Worm (Caenorhabditis elegans): ENCODE measurements around the gene M28.4.
A peak's percentile ranks its signal among the peaks of the same experiment; 100 is the strongest.

Gene M28.4

ce11 chrII:10656395-10656794 is 12.9 kb downstream of the M28.4 start:
- TF ChIP-seq elt-2 (tag; optimal IDR thresholded peaks at IDR 0.05) (no peak), dmd-4 (tag; optimal IDR thresholded peaks at IDR 0.05; ENCODE audit: borderline replicate concordance) (no peak), hlh-8 (tag; optimal IDR thresholded peaks at IDR 0.05) (no peak), ceh-14 (tag; optimal IDR thresholded peaks at IDR 0.05) (no peak), unc-86 (tag; optimal IDR thresholded peaks at IDR 0.05) (no peak), ztf-16 (tag; optimal IDR thresholded peaks at IDR 0.05) (no peak), ceh-18 (tag; optimal IDR thresholded peaks at IDR 0.05) (no peak), mec-3 (tag; optimal IDR thresholded peaks at IDR 0.05; ENCODE audit: borderline replicate concordance) (no peak), sox-4 (tag; optimal IDR thresholded peaks at IDR 0.05) (no peak), pax-1 (tag; optimal IDR thresholded peaks at IDR 0.05) (no peak)

DNA sequence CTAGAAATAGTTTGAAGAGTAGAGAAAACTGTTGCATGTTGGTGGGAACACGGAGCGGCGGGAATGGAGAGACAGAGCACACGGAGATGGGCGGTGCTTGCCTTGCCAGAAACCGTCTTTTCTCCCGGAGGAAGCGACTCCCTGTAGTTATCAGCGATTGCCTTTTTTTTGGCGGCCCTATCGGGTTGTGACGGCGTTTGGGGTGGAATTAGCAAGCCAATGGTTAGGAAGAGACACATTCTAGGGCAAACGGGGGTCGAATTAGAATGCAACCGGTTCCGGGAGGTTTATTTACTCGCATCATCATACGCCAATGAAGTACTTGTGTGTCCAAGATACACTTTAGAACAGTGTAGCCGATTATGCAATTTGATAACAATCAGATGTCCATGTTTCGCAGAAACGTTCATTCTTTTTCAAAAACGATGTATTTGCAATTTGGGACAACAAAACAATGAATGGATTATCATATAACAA is 14.2 kb downstream of the M28.4 start, which contains the start of gene lact-3:
lact-3 (minus strand) TSS at position 51 of the 477 bp plus-strand sequence.
- TF ChIP-seq elt-2 (tag; optimal IDR thresholded peaks at IDR 0.05) (peak; percentile 31), fkh-10 (GFP tag; optimal IDR thresholded peaks at IDR 0.05) (no peak), ceh-9 (tag; optimal IDR thresholded peaks at IDR 0.05) (no peak), C08G9.2 (tag; optimal IDR thresholded peaks at IDR 0.05) (no peak)

DNA sequence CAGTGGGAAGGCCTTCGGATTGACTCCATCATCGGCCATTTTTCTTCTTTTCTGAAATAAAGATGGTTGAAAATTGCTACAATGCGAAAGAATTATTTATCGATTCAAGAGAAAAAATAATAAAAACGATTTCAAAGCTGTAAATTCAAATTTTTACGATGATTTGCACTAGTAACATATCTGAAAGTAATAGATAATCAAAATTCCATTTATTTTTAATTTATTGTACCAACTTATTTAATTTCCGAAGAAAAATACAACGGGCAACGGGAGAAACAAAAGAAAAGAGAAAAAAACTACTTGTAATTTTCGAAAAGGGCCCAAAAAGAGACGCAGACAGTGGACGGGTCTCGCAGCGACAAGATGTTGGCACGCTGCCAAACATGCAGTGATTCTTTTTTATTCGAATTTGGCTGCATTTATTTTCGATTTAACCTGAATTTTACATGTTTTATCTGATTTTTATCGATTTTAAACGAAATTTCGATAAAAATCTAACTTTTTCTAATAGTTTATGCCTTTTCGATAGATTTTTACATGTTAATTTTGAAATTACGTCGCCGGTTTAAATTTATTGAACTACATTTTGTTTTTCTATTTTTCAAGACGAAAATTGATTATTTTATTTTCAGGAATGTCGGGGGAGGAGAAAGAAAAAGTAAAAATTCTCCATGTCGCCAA is 15.2 kb downstream of the M28.4 start, which contains the start of the genes snu-13 and rsp-7:
snu-13 (minus strand) TSS at position 51 of the 681 bp plus-strand sequence.
rsp-7 (plus strand) TSS at position 631 of the 681 bp plus-strand sequence.
- TF ChIP-seq ama-1 (optimal IDR thresholded peaks at IDR 0.05), result no peak
- peak; percentile 4 for TF ChIP-seq tbx-2 (tag; optimal IDR thresholded peaks at IDR 0.05)
- TF ChIP-seq T23F11.4 (GFP tag; optimal IDR thresholded peaks at IDR 0.05), result no peak
- peak; percentile 49 for TF ChIP-seq nfya-1 (tag; optimal IDR thresholded peaks at IDR 0.05)
- no peak for TF ChIP-seq odd-2 (tag; optimal IDR thresholded peaks at IDR 0.05)
- no peak for TF ChIP-seq ceh-14 (tag; optimal IDR thresholded peaks at IDR 0.05)
- TF ChIP-seq unc-42 (tag; optimal IDR thresholded peaks at IDR 0.05), result peak; percentile 14
- TF ChIP-seq sox-2 (GFP tag; IDR thresholded peaks at IDR 0.05), result 0 out of 2 replicates have a peak, but pooled peaks have one; percentile 2
- no peak for TF ChIP-seq ceh-19 (GFP tag; optimal IDR thresholded peaks at IDR 0.05)
- no peak for TF ChIP-seq K02D7.2 (tag; optimal IDR thresholded peaks at IDR 0.05)
- peak; percentile 7 for TF ChIP-seq ceh-18 (tag; optimal IDR thresholded peaks at IDR 0.05)
- TF ChIP-seq pqm-1 (tag; optimal IDR thresholded peaks at IDR 0.05), result no peak
- TF ChIP-seq syd-9 (tag; optimal IDR thresholded peaks at IDR 0.05), result no peak
- no peak for TF ChIP-seq dve-1 (tag; optimal IDR thresholded peaks at IDR 0.05)
- no peak for TF ChIP-seq eyg-1 (tag; optimal IDR thresholded peaks at IDR 0.05)
- no peak for TF ChIP-seq gmeb-2 (tag; optimal IDR thresholded peaks at IDR 0.05)
- no peak for TF ChIP-seq hlh-30 (tag; optimal IDR thresholded peaks at IDR 0.05; ENCODE audit: insufficient read depth)
- no peak for TF ChIP-seq elt-4 (tag; optimal IDR thresholded peaks at IDR 0.05)
- TF ChIP-seq dmd-4 (tag; optimal IDR thresholded peaks at IDR 0.05; ENCODE audit: borderline replicate concordance), result no peak
- TF ChIP-seq elt-2 (tag; optimal IDR thresholded peaks at IDR 0.05), result peak; percentile 8
- no peak for TF ChIP-seq ztf-16 (tag; optimal IDR thresholded peaks at IDR 0.05)
- TF ChIP-seq ahr-1 (tag; optimal IDR thresholded peaks at IDR 0.05), result no peak
- TF ChIP-seq hlh-8 (tag; optimal IDR thresholded peaks at IDR 0.05), result no peak
- no peak for TF ChIP-seq sdc-2 (tag; optimal IDR thresholded peaks at IDR 0.05)
- TF ChIP-seq ceh-2 (tag; optimal IDR thresholded peaks at IDR 0.05), result no peak
- no peak for TF ChIP-seq ceh-34 (tag; optimal IDR thresholded peaks at IDR 0.05)
- TF ChIP-seq hlh-13 (GFP tag; optimal IDR thresholded peaks at IDR 0.05), result no peak
- no peak for TF ChIP-seq pha-2 (tag; optimal IDR thresholded peaks at IDR 0.05)
- no peak for TF ChIP-seq zip-5 (tag; optimal IDR thresholded peaks at IDR 0.05)
- no peak for TF ChIP-seq pax-1 (tag; optimal IDR thresholded peaks at IDR 0.05)
- no peak for TF ChIP-seq pros-1 (tag; optimal IDR thresholded peaks at IDR 0.05)
- TF ChIP-seq ref-2 (tag; optimal IDR thresholded peaks at IDR 0.05), result no peak
- no peak for TF ChIP-seq pat-9 (tag; optimal IDR thresholded peaks at IDR 0.05)
- no peak for TF ChIP-seq ets-4 (tag; optimal IDR thresholded peaks at IDR 0.05)
- TF ChIP-seq ceh-6 (GFP tag; optimal IDR thresholded peaks at IDR 0.05), result no peak
- TF ChIP-seq fax-1 (tag; optimal IDR thresholded peaks at IDR 0.05), result no peak
- TF ChIP-seq nhr-11 (tag; optimal IDR thresholded peaks at IDR 0.05), result no peak
- no peak for TF ChIP-seq ceh-48 (tag; optimal IDR thresholded peaks at IDR 0.05)
- peak; percentile 12 for TF ChIP-seq ceh-31 (tag; optimal IDR thresholded peaks at IDR 0.05)
- no peak for TF ChIP-seq hlh-6 (tag; optimal IDR thresholded peaks at IDR 0.05)
- no peak for TF ChIP-seq ceh-24 (tag; optimal IDR thresholded peaks at IDR 0.05)
